Fruit fly (Drosophila melanogaster) whole organism, embryonic: ENCODE results near the gene Fdh.

Experiments
- Ada2b ChIP-seq: fragments of 200-800 bp; sonication (Bioruptor generic); IDR thresholded peaks from 2 replicates; pipeline ENCODE4 v1.3.6; 2022; ENCODE audit warnings: missing biosample characterization, missing genetic modification characterization
- Aef1 ChIP-seq: fragments of 200-800 bp; sonication (Bioruptor generic); IDR thresholded peaks from 3 replicates; pipeline ENCODE4 v1.3.6; 2022; ENCODE audit warnings: missing biosample characterization, missing genetic modification characterization
- C15 ChIP-seq: fragments of 200-800 bp; sonication (Bioruptor generic); IDR thresholded peaks from 3 replicates; pipeline ENCODE4 v1.3.6; 2022; ENCODE audit warnings: missing biosample characterization, missing genetic modification characterization
- CG10267 ChIP-seq: fragments of 200-800 bp; sonication (Bioruptor generic); optimal IDR thresholded peaks from 2 replicates; lab custom pipeline; 2018; ENCODE audit warnings: missing biosample characterization, mild to moderate bottlenecking, missing genetic modification characterization, moderate library complexity
- CG10543 ChIP-seq: fragments of 200-800 bp; sonication (Bioruptor generic); optimal IDR thresholded peaks from 3 replicates; lab custom pipeline; 2017; ENCODE audit warnings: missing biosample characterization, mild to moderate bottlenecking, missing genetic modification characterization, moderate library complexity
- CG11398 ChIP-seq: fragments of 200-800 bp; sonication (Bioruptor generic); optimal IDR thresholded peaks from 2 replicates; lab custom pipeline; 2016; ENCODE audit warnings: missing biosample characterization, missing genetic modification characterization
- CG13296 ChIP-seq: fragments of 200-800 bp; sonication (Bioruptor generic); optimal IDR thresholded peaks from 3 replicates; lab custom pipeline; 2018; ENCODE audit warnings: missing biosample characterization, mild to moderate bottlenecking, missing genetic modification characterization
- CG17328 ChIP-seq: fragments of 200-800 bp; sonication (Bioruptor generic); IDR thresholded peaks from 2 replicates; pipeline ENCODE4 v1.3.6; 2022; ENCODE audit warnings: missing biosample characterization, missing genetic modification characterization
- CG18619 ChIP-seq: fragments of 200-800 bp; sonication (Bioruptor generic); optimal IDR thresholded peaks from 3 replicates; lab custom pipeline; 2017; ENCODE audit warnings: missing biosample characterization, mild to moderate bottlenecking, missing genetic modification characterization
- CG2678 ChIP-seq: fragments of 200-800 bp; sonication (Bioruptor generic); optimal IDR thresholded peaks from 3 replicates; lab custom pipeline; 2019; ENCODE audit warnings: missing biosample characterization, mild to moderate bottlenecking, missing genetic modification characterization, moderate library complexity
- CG30403 ChIP-seq: fragments of 200-800 bp; sonication (Bioruptor generic); optimal IDR thresholded peaks from 3 replicates; lab custom pipeline; 2016; ENCODE audit warnings: missing biosample characterization, missing genetic modification characterization
- CG33557 ChIP-seq: fragments of 200-800 bp; sonication (Bioruptor generic); optimal IDR thresholded peaks from 2 replicates; lab custom pipeline; 2019; ENCODE audit warnings: missing biosample characterization, mild to moderate bottlenecking, missing genetic modification characterization, moderate library complexity
- CG3838 ChIP-seq: fragments of 200-800 bp; sonication (Bioruptor generic); optimal IDR thresholded peaks from 3 replicates; lab custom pipeline; 2016; ENCODE audit warnings: missing biosample characterization, missing genetic modification characterization
- CG5245 ChIP-seq: fragments of 200-800 bp; sonication (Bioruptor generic); optimal IDR thresholded peaks from 3 replicates; lab custom pipeline; 2016; ENCODE audit warnings: missing biosample characterization, missing genetic modification characterization
- CG7786 ChIP-seq: fragments of 200-800 bp; sonication (Bioruptor generic); optimal IDR thresholded peaks from 2 replicates; lab custom pipeline; 2016; ENCODE audit warnings: missing biosample characterization, missing genetic modification characterization
- CG8478 ChIP-seq: fragments of >200 bp; optimal IDR thresholded peaks from 2 replicates; lab custom pipeline; 2018
- CG9437 ChIP-seq: fragments of 200-800 bp; sonication (Bioruptor generic); optimal IDR thresholded peaks from 2 replicates; lab custom pipeline; 2018; ENCODE audit warnings: missing biosample characterization, mild to moderate bottlenecking, missing genetic modification characterization
- CHES-1-like ChIP-seq: fragments of 200-800 bp; sonication (Bioruptor generic); optimal IDR thresholded peaks from 2 replicates; lab custom pipeline; 2016; ENCODE audit warnings: missing biosample characterization, missing genetic modification characterization
- CTCF ChIP-seq: fragments of 200-800 bp; sonication (Bioruptor generic); optimal IDR thresholded peaks from 2 replicates; lab custom pipeline; 2017; ENCODE audit warnings: missing biosample characterization, mild to moderate bottlenecking, missing genetic modification characterization, moderate library complexity
- D ChIP-seq, 2 experiments: fragments of 200-800 bp in 1 of 2; fragments of >200 bp in 1 of 2; sonication (Bioruptor generic) in 1 of 2; optimal IDR thresholded peaks; 2 replicates in 1 of 2; 3 replicates in 1 of 2; lab custom pipeline; 2017; ENCODE audit warnings: mild to moderate bottlenecking in 1 of 2, missing biosample characterization in 1 of 2, missing genetic modification characterization in 1 of 2, missing genetic modification reagents in 1 of 2
- Dek ChIP-seq: fragments of 200-800 bp; sonication (Bioruptor generic); optimal IDR thresholded peaks from 3 replicates; lab custom pipeline; 2019; ENCODE audit warnings: missing biosample characterization, mild to moderate bottlenecking, missing genetic modification characterization, moderate library complexity
- Doc3 ChIP-seq: fragments of 200-800 bp; sonication (Bioruptor generic); IDR thresholded peaks from 3 replicates; pipeline ENCODE4 v1.3.6; 2022; ENCODE audit warnings: missing biosample characterization, missing genetic modification characterization; ENCODE audit not compliant: partially characterized antibody
- Fer3 ChIP-seq: fragments of 200-800 bp; sonication (Bioruptor generic); optimal IDR thresholded peaks from 2 replicates; lab custom pipeline; 2018; ENCODE audit warnings: missing biosample characterization, mild to moderate bottlenecking, missing genetic modification characterization, moderate library complexity
- H15 ChIP-seq: fragments of 200-800 bp; sonication (Bioruptor generic); IDR thresholded peaks from 3 replicates; pipeline ENCODE4 v1.3.6; 2022; ENCODE audit warnings: missing biosample characterization, missing genetic modification characterization
- HLH54F ChIP-seq: fragments of 200-800 bp; sonication (Bioruptor generic); optimal IDR thresholded peaks from 3 replicates; lab custom pipeline; 2016; ENCODE audit warnings: missing biosample characterization, missing genetic modification characterization
- HLHmδ ChIP-seq: fragments of 200-800 bp; sonication (Bioruptor generic); optimal IDR thresholded peaks from 2 replicates; lab custom pipeline; 2018; ENCODE audit warnings: missing biosample characterization, mild to moderate bottlenecking, missing genetic modification characterization, moderate library complexity
- Hr51 ChIP-seq, 2 experiments: fragments of 200-800 bp; sonication (Bioruptor generic); optimal IDR thresholded peaks; 2 replicates in 1 of 2; 3 replicates in 1 of 2; lab custom pipeline; 2016 to 2018; ENCODE audit warnings: missing biosample characterization in 2 of 2, missing genetic modification characterization in 2 of 2, mild to moderate bottlenecking in 1 of 2, moderate library complexity in 1 of 2
- Ravus ChIP-seq: fragments of 200-800 bp; sonication (Bioruptor generic); IDR thresholded peaks from 2 replicates; pipeline ENCODE4 v1.3.6; 2022; ENCODE audit warnings: missing biosample characterization, missing genetic modification characterization
- ap ChIP-seq: fragments of 200-800 bp; sonication (Bioruptor generic); IDR thresholded peaks from 2 replicates; pipeline ENCODE4 v1.3.6; 2022; ENCODE audit warnings: missing biosample characterization, missing genetic modification characterization
- ato ChIP-seq: fragments of 200-800 bp; sonication (Bioruptor generic); IDR thresholded peaks from 2 replicates; pipeline ENCODE4 v1.3.6; 2022; ENCODE audit warnings: missing biosample characterization, missing genetic modification characterization; ENCODE audit not compliant: partially characterized antibody
- cas ChIP-seq: fragments of 200-800 bp; sonication (Bioruptor generic); IDR thresholded peaks from 2 replicates; pipeline ENCODE4 v1.3.6; 2022; ENCODE audit warnings: missing biosample characterization, missing genetic modification characterization
- crc ChIP-seq: fragments of 200-800 bp; sonication (Bioruptor generic); optimal IDR thresholded peaks from 2 replicates; lab custom pipeline; 2016; ENCODE audit warnings: missing biosample characterization, missing genetic modification characterization
- dan ChIP-seq: fragments of 200-800 bp; sonication (Bioruptor generic); IDR thresholded peaks from 2 replicates; pipeline ENCODE4 v1.3.6; 2022; ENCODE audit warnings: missing biosample characterization, missing genetic modification characterization
- dysf ChIP-seq: fragments of 200-800 bp; sonication (Bioruptor generic); IDR thresholded peaks from 3 replicates; pipeline ENCODE4 v1.3.6; 2022; ENCODE audit warnings: missing biosample characterization, missing genetic modification characterization
- eyg ChIP-seq: fragments of 200-800 bp; sonication (Bioruptor generic); optimal IDR thresholded peaks from 3 replicates; lab custom pipeline; 2016; ENCODE audit warnings: missing biosample characterization, missing genetic modification characterization
- ftz-f1 ChIP-seq: fragments of 200-800 bp; sonication (Bioruptor generic); optimal IDR thresholded peaks from 2 replicates; lab custom pipeline; 2016; ENCODE audit warnings: missing biosample characterization, missing genetic modification characterization
- hb ChIP-seq: fragments of 200-800 bp; sonication (Bioruptor generic); IDR thresholded peaks from 3 replicates; pipeline ENCODE4 v1.3.6; 2022; ENCODE audit warnings: missing biosample characterization, missing genetic modification characterization; ENCODE audit not compliant: partially characterized antibody
- her ChIP-seq: fragments of 200-800 bp; sonication (Bioruptor generic); optimal IDR thresholded peaks from 2 replicates; lab custom pipeline; 2016; ENCODE audit warnings: missing biosample characterization, missing genetic modification characterization
- ind ChIP-seq: fragments of 200-800 bp; sonication (Bioruptor generic); optimal IDR thresholded peaks from 3 replicates; lab custom pipeline; 2016; ENCODE audit warnings: missing biosample characterization, missing genetic modification characterization
- nau ChIP-seq: fragments of 200-800 bp; sonication (Bioruptor generic); optimal IDR thresholded peaks from 3 replicates; lab custom pipeline; 2017; ENCODE audit warnings: missing biosample characterization, mild to moderate bottlenecking, missing genetic modification characterization, missing genetic modification reagents
- nerfin-1 ChIP-seq: fragments of 200-800 bp; sonication (Bioruptor generic); optimal IDR thresholded peaks from 3 replicates; lab custom pipeline; 2019; ENCODE audit warnings: missing biosample characterization, mild to moderate bottlenecking, missing genetic modification characterization, moderate library complexity
- rib ChIP-seq: fragments of 200-800 bp; sonication (Bioruptor generic); IDR thresholded peaks from 2 replicates; pipeline ENCODE4 v1.3.6; 2022; ENCODE audit warnings: missing biosample characterization, missing genetic modification characterization
- sc ChIP-seq, 3 experiments: fragments of >200 bp in 2 of 3; fragments of 200-800 bp in 1 of 3; sonication (Bioruptor generic) in 1 of 3; optimal IDR thresholded peaks; 2 replicates in 2 of 3; 3 replicates in 1 of 3; lab custom pipeline; 2017; ENCODE audit warnings: mild to moderate bottlenecking in 1 of 3, missing biosample characterization in 1 of 3, missing genetic modification characterization in 1 of 3, missing genetic modification reagents in 1 of 3
- scrt ChIP-seq: fragments of 200-800 bp; sonication (Bioruptor generic); optimal IDR thresholded peaks from 2 replicates; lab custom pipeline; 2018; ENCODE audit warnings: missing biosample characterization, mild to moderate bottlenecking, missing genetic modification characterization, moderate library complexity
- sim ChIP-seq: fragments of 200-800 bp; sonication (Bioruptor generic); IDR thresholded peaks from 2 replicates; pipeline ENCODE4 v1.3.6; 2022; ENCODE audit warnings: missing biosample characterization, missing genetic modification characterization
- trh ChIP-seq: fragments of 200-800 bp; sonication (Bioruptor generic); optimal IDR thresholded peaks from 2 replicates; lab custom pipeline; 2016; ENCODE audit warnings: missing biosample characterization, missing genetic modification characterization
- vfl ChIP-seq: fragments of 200-800 bp; sonication (Bioruptor generic); optimal IDR thresholded peaks from 2 replicates; lab custom pipeline; 2016; ENCODE audit warnings: missing biosample characterization, missing genetic modification characterization
- vvl ChIP-seq: fragments of 200-800 bp; sonication (Bioruptor generic); IDR thresholded peaks from 2 replicates; pipeline ENCODE4 v1.3.6; 2022; ENCODE audit warnings: missing biosample characterization, missing genetic modification characterization
- zf30C ChIP-seq: fragments of 200-800 bp; sonication (Bioruptor generic); optimal IDR thresholded peaks from 3 replicates; lab custom pipeline; 2018; ENCODE audit warnings: missing biosample characterization, mild to moderate bottlenecking, missing genetic modification characterization

The Fdh gene

DNA sequence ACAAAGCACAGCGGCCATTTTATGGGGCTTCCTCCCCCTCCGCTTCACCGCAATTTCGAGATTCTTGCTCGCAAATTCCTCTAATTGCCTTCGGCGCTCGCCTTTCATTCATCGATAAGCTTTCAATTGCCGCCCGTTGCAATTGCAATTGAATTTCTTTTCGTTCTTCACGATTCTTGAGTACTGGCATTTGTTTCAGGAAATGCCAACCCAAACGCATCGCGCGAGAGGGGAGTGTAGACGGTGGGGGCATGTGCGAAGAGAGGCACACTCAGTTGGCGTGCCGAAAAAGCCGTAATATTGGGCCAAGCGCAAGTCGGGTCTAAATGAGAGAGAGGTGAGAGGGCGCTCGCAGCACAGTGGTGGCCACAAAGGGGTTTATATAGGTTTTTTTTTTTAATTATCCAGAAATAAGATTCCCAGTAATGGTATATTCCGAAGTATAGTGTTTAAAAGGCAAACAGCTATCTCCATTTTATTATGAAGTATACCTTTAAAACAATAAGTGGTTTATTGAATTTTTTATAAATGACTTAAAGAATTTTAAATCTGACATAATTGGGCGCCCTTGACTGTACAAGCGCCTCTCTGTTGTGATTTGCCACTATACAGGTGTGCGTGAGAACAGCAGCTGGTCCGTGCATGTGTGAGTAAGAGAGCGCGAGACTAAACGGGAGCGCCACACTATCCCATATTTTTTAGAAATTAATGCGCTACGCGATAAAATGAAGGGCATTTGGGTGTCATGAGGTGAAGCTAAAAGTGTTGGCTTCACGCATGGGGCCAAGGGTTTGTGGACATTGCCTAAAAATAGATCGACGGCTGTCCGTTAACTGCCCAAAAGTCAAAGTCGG is 14.5 kb upstream of the Fdh start (continued):
- TF ChIP-seq hb, result no peak
- peak; percentile 95 for TF ChIP-seq CG2678 (tag; lab: Kevin White, UChicago)
- peak; percentile 95 for TF ChIP-seq CG10543 (GFP tag; lab: Kevin White, UChicago)
- TF ChIP-seq CTCF (GFP tag; lab: Kevin White, UChicago), result peak; percentile 34
- peak; percentile 85 for TF ChIP-seq CG10267 (tag; lab: Kevin White, UChicago)
- TF ChIP-seq CG33557, result peak; percentile 84
- TF ChIP-seq ind (GFP tag; lab: Kevin White, UChicago), result peak; percentile 77
- TF ChIP-seq ato, result no peak
- TF ChIP-seq CG13296 (GFP tag; lab: Kevin White, UChicago), result peak; percentile 94
- TF ChIP-seq CG3838, result peak; percentile 65
- TF ChIP-seq Hr51 (GFP tag; optimal IDR thresholded peaks at IDR 0.05; lab: Kevin White, UChicago), result peak; percentile 78 to 93
- peak; percentile 87 for TF ChIP-seq crc (GFP tag; lab: Kevin White, UChicago)
- peak; percentile 58 for TF ChIP-seq ftz-f1 (GFP tag; lab: Kevin White, UChicago)
- peak; percentile 79 for TF ChIP-seq nau
- TF ChIP-seq D (optimal IDR thresholded peaks at IDR 0.05; lab: Kevin White, UChicago), result no peak
- peak; percentile 81 for TF ChIP-seq D (GFP tag; optimal IDR thresholded peaks at IDR 0.05; lab: Kevin White, UChicago)
- no peak for TF ChIP-seq dan (GFP tag; lab: Robert Waterston, UW)
- TF ChIP-seq sc (optimal IDR thresholded peaks at IDR 0.05; lab: Kevin White, UChicago), result no peak
- TF ChIP-seq sc (GFP tag; optimal IDR thresholded peaks at IDR 0.05; lab: Kevin White, UChicago), result peak; percentile 75
- TF ChIP-seq zf30C, result no peak
- peak; percentile 90 for TF ChIP-seq CG18619 (GFP tag; lab: Kevin White, UChicago)
- TF ChIP-seq scrt (GFP tag; lab: Kevin White, UChicago), result peak; percentile 87
- TF ChIP-seq Doc3 (GFP tag; lab: Robert Waterston, UW), result no peak
- TF ChIP-seq eyg, result peak; percentile 79
- peak; percentile 77 for TF ChIP-seq CG17328 (GFP tag; lab: Robert Waterston, UW)
- TF ChIP-seq dysf (GFP tag; lab: Robert Waterston, UW), result peak; percentile 93
- TF ChIP-seq Ravus (GFP tag; lab: Robert Waterston, UW), result peak; percentile 58
- peak; percentile 77 for TF ChIP-seq ap
- TF ChIP-seq trh (GFP tag; lab: Kevin White, UChicago), result peak; percentile 48
- peak; percentile 94 for TF ChIP-seq vvl (GFP tag; lab: Robert Waterston, UW)
- peak; percentile 67; the same call in 2 of the 3 replicates for TF ChIP-seq H15 (GFP tag; lab: Robert Waterston, UW)
- peak; percentile 34; the same call in 1 of the 3 replicates for TF ChIP-seq C15 (GFP tag; lab: Robert Waterston, UW)
- peak; percentile 83 for TF ChIP-seq Aef1 (GFP tag; lab: Robert Waterston, UW)
- peak; percentile 85 for TF ChIP-seq Ada2b (GFP tag; lab: Robert Waterston, UW)
- peak; percentile 81 for TF ChIP-seq rib (GFP tag; lab: Robert Waterston, UW)
- TF ChIP-seq CG30403 (GFP tag; lab: Kevin White, UChicago), result peak; percentile 94
- peak; percentile 85 for TF ChIP-seq CG9437 (GFP tag; lab: Kevin White, UChicago)
- peak; percentile 83 for TF ChIP-seq nerfin-1 (tag; lab: Kevin White, UChicago)
- TF ChIP-seq CG5245 (GFP tag; lab: Kevin White, UChicago), result peak; percentile 60
- no peak for TF ChIP-seq sim (GFP tag; lab: Robert Waterston, UW)
- TF ChIP-seq HLHmδ (GFP tag; lab: Kevin White, UChicago), result no peak
- TF ChIP-seq vfl, result peak; percentile 82
- peak; percentile 78 for TF ChIP-seq CG11398 (GFP tag; lab: Kevin White, UChicago)
- TF ChIP-seq CHES-1-like, result peak; percentile 83
- TF ChIP-seq CG7786 (GFP tag; lab: Kevin White, UChicago), result peak; percentile 89
- peak; percentile 91 for TF ChIP-seq Fer3
- peak; percentile 86 for TF ChIP-seq Dek (tag; lab: Kevin White, UChicago)
- peak; percentile 79 for TF ChIP-seq HLH54F (GFP tag; lab: Kevin White, UChicago)
- peak; percentile 75 for TF ChIP-seq cas (GFP tag; lab: Robert Waterston, UW)
- no peak for TF ChIP-seq CG8478 (lab: Kevin White, UChicago)
- TF ChIP-seq her (GFP tag; lab: Kevin White, UChicago), result peak; percentile 81
